Worm (Caenorhabditis elegans) whole organism, L1 larva: Measurements from ENCODE around the gene C35B1.2.

Experiments used
- ceh-63 ChIP-seq: fragments of 200-800 bp; sonication (Bioruptor generic); optimal IDR thresholded peaks from 2 replicates; lab custom pipeline; 2018; ENCODE audit warnings: mild to moderate bottlenecking, missing genetic modification characterization, missing compliant biosample characterization
- elt-3 ChIP-seq, 6 experiments: fragments of 150-350 bp in 1 of 6; sonication (generic microtip); optimal IDR thresholded peaks; 2 replicates each; lab custom pipeline; 2017 to 2018; ENCODE audit warnings: missing biosample characterization in 6 of 6, missing genetic modification characterization in 6 of 6, inconsistent platforms in 1 of 6
- nhr-237 ChIP-seq: fragments of 150-350 bp; optimal IDR thresholded peaks from 2 replicates; lab custom pipeline; 2014; ENCODE audit warnings: missing biosample characterization, missing genetic modification characterization

DNA sequence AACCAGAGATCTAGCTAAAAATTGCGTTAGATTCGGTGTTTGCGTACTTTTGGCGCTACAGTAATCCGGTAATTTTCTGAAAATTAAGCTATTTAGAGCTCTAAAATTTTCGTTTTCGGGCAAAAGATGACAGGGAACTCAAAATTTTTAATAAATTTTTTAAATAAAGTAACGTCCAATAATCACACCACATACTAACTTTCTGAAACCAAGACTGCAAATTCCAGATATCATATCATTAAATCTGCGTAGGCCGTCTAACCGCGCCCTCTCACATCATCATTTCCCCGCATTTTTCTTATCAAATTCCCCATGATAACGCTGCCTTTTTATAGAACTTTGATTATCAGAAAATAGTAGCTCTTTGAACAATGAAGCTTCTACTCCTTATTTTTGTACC, 31.4 kb downstream of the C35B1.2 start, which contains the start of gene drd-50:
- TF ChIP-seq ceh-63 (GFP tag; lab: Kevin White, UChicago) = no peak
- TF ChIP-seq nhr-237 (tag; lab: Kevin White, UChicago) = no peak
- TF ChIP-seq elt-3 (tag; optimal IDR thresholded peaks at IDR 0.05; lab: Kevin White, UChicago) = no peak
